Worm (Caenorhabditis elegans) whole organism, mixed stage, embryonic: Measurements from ENCODE around the gene tbc-8.

ENCODE experiments used
- M03D4.4 ChIP-seq: sonication (generic microtip); optimal IDR thresholded peaks from 2 replicates; lab custom pipeline; 2017; ENCODE audit warnings: mild to moderate bottlenecking, missing genetic modification characterization, missing compliant biosample characterization
- bed-3 ChIP-seq: fragments of 200-800 bp; sonication (Bioruptor generic); optimal IDR thresholded peaks from 3 replicates; lab custom pipeline; 2018; ENCODE audit warnings: mild to moderate bottlenecking, missing genetic modification characterization, moderate library complexity, missing compliant biosample characterization
- ceh-39 ChIP-seq: fragments of 150-350 bp; optimal IDR thresholded peaks from 2 replicates; lab custom pipeline; 2014; ENCODE audit warnings: missing biosample characterization, missing genetic modification characterization
- ceh-83 ChIP-seq: fragments of 200-800 bp; sonication (Bioruptor generic); optimal IDR thresholded peaks from 2 replicates; lab custom pipeline; 2018; ENCODE audit warnings: mild to moderate bottlenecking, missing genetic modification characterization, missing compliant biosample characterization
- ces-1 ChIP-seq: fragments of 150-350 bp; optimal IDR thresholded peaks from 2 replicates; lab custom pipeline; 2014; ENCODE audit warnings: missing biosample characterization, missing genetic modification reagents, missing genetic modification characterization
- cnd-1 ChIP-seq: fragments of 200-800 bp; sonication (Bioruptor generic); optimal IDR thresholded peaks from 2 replicates; lab custom pipeline; 2018; ENCODE audit warnings: mild to moderate bottlenecking, missing genetic modification characterization, missing compliant biosample characterization
- drap-1 ChIP-seq: fragments of 200-800 bp; sonication (Bioruptor generic); optimal IDR thresholded peaks from 3 replicates; lab custom pipeline; 2018; ENCODE audit warnings: mild to moderate bottlenecking, missing genetic modification characterization, missing compliant biosample characterization
- elt-1 ChIP-seq: sonication (generic microtip); optimal IDR thresholded peaks from 2 replicates; lab custom pipeline; 2017; ENCODE audit warnings: missing genetic modification characterization, mild to moderate bottlenecking, missing compliant biosample characterization, antibody characterized with exemption, moderate library complexity, borderline replicate concordance; ENCODE audit not compliant: insufficient read depth
- elt-3 ChIP-seq: fragments of 150-350 bp; optimal IDR thresholded peaks from 2 replicates; lab custom pipeline; 2014; ENCODE audit warnings: missing biosample characterization, missing genetic modification characterization
- flh-1 ChIP-seq: fragments of 200-800 bp; sonication (Bioruptor generic); optimal IDR thresholded peaks from 2 replicates; lab custom pipeline; 2018; ENCODE audit warnings: mild to moderate bottlenecking, missing genetic modification characterization, moderate library complexity, missing compliant biosample characterization
- ham-2 ChIP-seq: fragments of 200-800 bp; sonication (Bioruptor generic); optimal IDR thresholded peaks from 2 replicates; lab custom pipeline; 2018; ENCODE audit warnings: mild to moderate bottlenecking, missing genetic modification characterization, missing compliant biosample characterization
- hlh-1 ChIP-seq: fragments of 150-350 bp; optimal IDR thresholded peaks from 2 replicates; lab custom pipeline; 2014; ENCODE audit warnings: missing biosample characterization, missing genetic modification reagents, missing genetic modification characterization
- lin-13 ChIP-seq: fragments of 150-350 bp; optimal IDR thresholded peaks from 2 replicates; lab custom pipeline; 2014; ENCODE audit warnings: missing biosample characterization, missing genetic modification characterization
- lin-32 ChIP-seq: fragments of 200-800 bp; sonication (Bioruptor generic); optimal IDR thresholded peaks from 2 replicates; lab custom pipeline; 2018; ENCODE audit warnings: mild to moderate bottlenecking, missing genetic modification characterization, missing compliant biosample characterization
- lsy-2 ChIP-seq: fragments of 150-350 bp; optimal IDR thresholded peaks from 2 replicates; lab custom pipeline; 2014; ENCODE audit warnings: missing biosample characterization, missing genetic modification characterization
- mab-5 ChIP-seq: fragments of 150-350 bp; optimal IDR thresholded peaks from 2 replicates; lab custom pipeline; 2014; ENCODE audit warnings: missing biosample characterization, missing genetic modification characterization
- mep-1 ChIP-seq: fragments of 150-350 bp; optimal IDR thresholded peaks from 2 replicates; lab custom pipeline; 2017; ENCODE audit warnings: missing biosample characterization, missing genetic modification reagents, missing genetic modification characterization, inconsistent platforms
- mls-2 ChIP-seq: sonication (generic microtip); optimal IDR thresholded peaks from 2 replicates; lab custom pipeline; 2016; ENCODE audit warnings: mild to moderate bottlenecking, missing genetic modification characterization, moderate library complexity, missing compliant biosample characterization
- nhr-237 ChIP-seq: fragments of 150-350 bp; optimal IDR thresholded peaks from 2 replicates; lab custom pipeline; 2014; ENCODE audit warnings: missing biosample characterization, missing genetic modification characterization
- nhr-76 ChIP-seq: sonication (generic microtip); optimal IDR thresholded peaks from 2 replicates; lab custom pipeline; 2017; ENCODE audit warnings: missing biosample characterization, missing genetic modification characterization
- pha-4 ChIP-seq: fragments of 150-350 bp; optimal IDR thresholded peaks from 2 replicates; lab custom pipeline; 2018; ENCODE audit warnings: missing biosample characterization, missing genetic modification reagents, missing genetic modification characterization
- snpc-4 ChIP-seq: fragments of 150-350 bp; optimal IDR thresholded peaks from 2 replicates; lab custom pipeline; 2014; ENCODE audit warnings: missing biosample characterization, missing genetic modification characterization
- sptf-1 ChIP-seq: sonication (generic microtip); optimal IDR thresholded peaks from 2 replicates; lab custom pipeline; 2017; ENCODE audit warnings: mild to moderate bottlenecking, missing genetic modification characterization, moderate library complexity, missing compliant biosample characterization
- unc-120 ChIP-seq: sonication (generic microtip); optimal IDR thresholded peaks from 2 replicates; lab custom pipeline; 2017; ENCODE audit warnings: missing genetic modification characterization, missing compliant biosample characterization; ENCODE audit not compliant: poor library complexity, severe bottlenecking
- unc-39 ChIP-seq: fragments of 150-350 bp; optimal IDR thresholded peaks from 2 replicates; lab custom pipeline; 2014; ENCODE audit warnings: missing biosample characterization, missing genetic modification characterization
- zip-8 ChIP-seq: fragments of 150-350 bp; optimal IDR thresholded peaks from 2 replicates; lab custom pipeline; 2014; ENCODE audit warnings: missing biosample characterization, missing genetic modification characterization
- ztf-11 ChIP-seq: fragments of 150-350 bp; optimal IDR thresholded peaks from 2 replicates; lab custom pipeline; 2014; ENCODE audit warnings: missing biosample characterization, missing genetic modification characterization

Gene tbc-8

DNA sequence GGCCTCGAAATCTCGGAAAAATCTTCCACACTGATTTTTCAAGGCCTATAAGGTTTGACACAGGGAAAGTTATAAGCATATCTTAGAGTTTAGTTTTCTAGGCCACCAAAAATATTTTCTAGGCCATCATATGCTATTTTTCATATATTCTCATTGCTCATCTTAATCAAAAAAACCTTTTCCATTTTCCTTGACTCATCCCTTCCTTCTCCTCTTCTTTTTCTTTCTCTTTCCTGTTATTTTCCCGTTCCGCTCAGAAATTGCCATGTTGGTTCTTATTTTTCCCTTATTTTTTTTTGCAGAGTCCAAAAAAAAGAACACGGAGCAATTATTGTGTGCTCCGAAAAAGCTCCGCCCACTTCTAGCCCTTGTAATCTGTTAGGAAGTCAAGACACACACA is at the start of gene tbc-8:
tbc-8 (plus strand) TSS at position 301 of the 400 bp plus-strand sequence.
- no peak for TF ChIP-seq snpc-4 (tag; lab: Kevin White, UChicago)
- TF ChIP-seq ztf-11 (tag; lab: Kevin White, UChicago), result no peak

- no peak for TF ChIP-seq cnd-1 (tag; lab: Kevin White, UChicago)
- TF ChIP-seq mls-2 (tag; lab: Kevin White, UChicago), result no peak
- TF ChIP-seq lin-32 (GFP tag; lab: Kevin White, UChicago), result no peak
- no peak for TF ChIP-seq M03D4.4
- TF ChIP-seq sptf-1 (tag; lab: Kevin White, UChicago), result no peak
- no peak for TF ChIP-seq flh-1
- TF ChIP-seq nhr-76 (tag; lab: Kevin White, UChicago), result no peak
- no peak for TF ChIP-seq drap-1 (GFP tag; lab: Kevin White, UChicago)
- TF ChIP-seq bed-3 (GFP tag; lab: Kevin White, UChicago), result no peak
- no peak for TF ChIP-seq ceh-39 (tag; lab: Kevin White, UChicago)
- no peak for TF ChIP-seq ceh-83 (GFP tag; lab: Kevin White, UChicago)
- no peak for TF ChIP-seq ztf-11 (tag; lab: Kevin White, UChicago)
- no peak for TF ChIP-seq elt-1 (tag; lab: Kevin White, UChicago)
- no peak for TF ChIP-seq mab-5 (tag; lab: Kevin White, UChicago)
- TF ChIP-seq zip-8 (tag; lab: Kevin White, UChicago), result no peak
- no peak for TF ChIP-seq elt-3
- no peak for TF ChIP-seq lin-13 (tag; lab: Kevin White, UChicago)
These were observed 46.6 kb upstream of the tbc-8 start, which contains the start of the genes unc-50 and ostf-4 for ce11 chrIII:10318062-10318609. Gene unc-50 (minus strand): TSS chrIII:10318162. Gene ostf-4 (minus strand): TSS chrIII:10318559.

DNA sequence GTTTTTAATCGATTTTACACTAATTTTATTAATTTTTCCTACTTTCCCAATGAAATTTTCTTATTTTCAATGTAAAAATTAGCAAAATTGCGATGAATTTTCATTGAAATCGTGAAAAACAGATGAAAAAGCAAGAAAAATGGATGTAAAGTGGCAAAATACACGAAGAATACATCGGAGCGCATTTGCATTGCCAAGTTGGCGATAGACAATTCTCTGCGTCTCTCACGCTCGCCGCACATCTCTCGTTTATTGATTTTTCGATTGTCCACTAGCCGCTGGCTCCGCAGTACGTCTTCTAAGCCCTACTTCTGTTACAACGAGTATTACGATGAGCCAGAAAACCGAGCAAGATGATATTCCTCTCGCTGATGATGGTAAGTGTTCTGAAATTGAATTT is 46.0 kb upstream of the tbc-8 start, which contains the start of gene unc-69:
unc-69 (plus strand) TSS at position 185 of the 400 bp plus-strand sequence.
- peak; percentile 46 for TF ChIP-seq lsy-2 (tag; lab: Kevin White, UChicago)
- TF ChIP-seq hlh-1, result peak; percentile 44
- TF ChIP-seq mep-1 (tag; lab: Kevin White, UChicago), result peak; percentile 30
- peak; percentile 21 for TF ChIP-seq lin-13 (tag; lab: Kevin White, UChicago)
- TF ChIP-seq zip-8 (tag; lab: Kevin White, UChicago), result no peak
- TF ChIP-seq drap-1 (GFP tag; lab: Kevin White, UChicago), result no peak
- TF ChIP-seq unc-120 (tag; lab: Kevin White, UChicago), result peak; percentile 21
- peak; percentile 60 for TF ChIP-seq ces-1 (GFP tag; lab: Kevin White, UChicago)
- peak; percentile 69 for TF ChIP-seq pha-4 (tag; lab: Kevin White, UChicago)

- peak; percentile 1 for TF ChIP-seq lsy-2 (tag; lab: Kevin White, UChicago)
These were observed 44.5 kb upstream of the tbc-8 start for ce11 chrIII:10320228-10320705.

- TF ChIP-seq M03D4.4 (no peak), zip-8 (tag; lab: Kevin White, UChicago) (no peak), ceh-83 (GFP tag; lab: Kevin White, UChicago) (no peak), flh-1 (no peak), ham-2 (GFP tag; lab: Kevin White, UChicago) (no peak), hlh-1 (no peak), mls-2 (tag; lab: Kevin White, UChicago) (no peak), unc-39 (tag; lab: Kevin White, UChicago) (no peak), cnd-1 (tag; lab: Kevin White, UChicago) (no peak)
- TF ChIP-seq, all 35 proteins: peak for 0
These were observed 44.0 kb upstream of the tbc-8 start, which contains the start of gene sas-7 for ce11 chrIII:10320788-10321187. Gene sas-7 (plus strand): TSS chrIII:10321019.

- TF ChIP-seq lin-13 (tag; lab: Kevin White, UChicago) (no peak), ceh-83 (GFP tag; lab: Kevin White, UChicago) (no peak), ces-1 (GFP tag; lab: Kevin White, UChicago) (no peak), nhr-237 (no peak)
These were observed 38.4 kb upstream of the tbc-8 start for ce11 chrIII:10326327-10326726.
